Fruit fly (Drosophila melanogaster): ENCODE results near the gene CG34138.

dm6 chr3R:19625300-19626230, 9.2 kb upstream of the CG34138 start:
- TF ChIP-seq CG8478 (optimal IDR thresholded peaks at IDR 0.05): no peak
- no peak for TF ChIP-seq CTCF (optimal IDR thresholded peaks at IDR 0.05)

Data from S2 (cell line).